Fruit fly (Drosophila melanogaster) whole organism, embryonic: ENCODE results near the gene Actn.

Source experiments
- Ada2b ChIP-seq: fragments of 200-800 bp; sonication (Bioruptor generic); IDR thresholded peaks from 2 replicates; pipeline ENCODE4 v1.3.6; 2022; ENCODE audit warnings: missing biosample characterization, missing genetic modification characterization
- Asciz ChIP-seq: fragments of 200-800 bp; sonication (Bioruptor generic); optimal IDR thresholded peaks from 2 replicates; lab custom pipeline; 2017; ENCODE audit warnings: missing biosample characterization, mild to moderate bottlenecking, missing genetic modification characterization, missing genetic modification reagents
- Atf-2 ChIP-seq: fragments of 200-800 bp; sonication (Bioruptor generic); optimal IDR thresholded peaks from 2 replicates; lab custom pipeline; 2016; ENCODE audit warnings: missing biosample characterization, missing genetic modification characterization
- Atf6 ChIP-seq: fragments of 200-800 bp; sonication (Bioruptor generic); IDR thresholded peaks from 2 replicates; pipeline ENCODE4 v1.3.6; 2022; ENCODE audit warnings: missing biosample characterization, missing genetic modification characterization
- CG10366 ChIP-seq: fragments of 200-800 bp; sonication (Bioruptor generic); IDR thresholded peaks from 2 replicates; pipeline ENCODE4 v1.3.6; 2022; ENCODE audit warnings: missing biosample characterization, missing genetic modification characterization
- CG10654 ChIP-seq: fragments of 200-800 bp; sonication (Bioruptor generic); optimal IDR thresholded peaks from 2 replicates; lab custom pipeline; 2016; ENCODE audit warnings: missing biosample characterization, missing genetic modification characterization
- CG10979 ChIP-seq: fragments of 200-800 bp; sonication (Bioruptor generic); optimal IDR thresholded peaks from 2 replicates; lab custom pipeline; 2018; ENCODE audit warnings: missing biosample characterization, mild to moderate bottlenecking, missing genetic modification characterization, moderate library complexity
- CG11093 ChIP-seq: fragments of 200-800 bp; sonication (Bioruptor generic); IDR thresholded peaks from 3 replicates; pipeline ENCODE4 v1.3.6; 2022; ENCODE audit warnings: missing biosample characterization, missing genetic modification characterization
- CG11504 ChIP-seq: fragments of 200-800 bp; sonication (Bioruptor generic); optimal IDR thresholded peaks from 3 replicates; lab custom pipeline; 2019; ENCODE audit warnings: missing biosample characterization, mild to moderate bottlenecking, missing genetic modification characterization, moderate library complexity
- CG12659 ChIP-seq: fragments of 200-800 bp; sonication (Bioruptor generic); optimal IDR thresholded peaks from 3 replicates; lab custom pipeline; 2017; ENCODE audit warnings: mild to moderate bottlenecking, missing biosample characterization, missing genetic modification reagents, missing genetic modification characterization
- CG12744 ChIP-seq: fragments of 200-800 bp; sonication (Bioruptor generic); optimal IDR thresholded peaks from 2 replicates; lab custom pipeline; 2016; ENCODE audit warnings: missing biosample characterization, missing genetic modification characterization
- CG14710 ChIP-seq: fragments of 200-800 bp; sonication (Bioruptor generic); optimal IDR thresholded peaks from 3 replicates; lab custom pipeline; 2019; ENCODE audit warnings: missing biosample characterization, mild to moderate bottlenecking, missing genetic modification characterization, moderate library complexity
- CG15269 ChIP-seq: fragments of 200-800 bp; sonication (Bioruptor generic); optimal IDR thresholded peaks from 2 replicates; lab custom pipeline; 2018; ENCODE audit warnings: missing biosample characterization, mild to moderate bottlenecking, missing genetic modification characterization, moderate library complexity
- CG1647 ChIP-seq: fragments of 200-800 bp; sonication (Bioruptor generic); optimal IDR thresholded peaks from 3 replicates; lab custom pipeline; 2016; ENCODE audit warnings: missing biosample characterization, missing genetic modification characterization
- CG16815 ChIP-seq: fragments of 200-800 bp; sonication (Bioruptor generic); optimal IDR thresholded peaks from 3 replicates; lab custom pipeline; 2017; ENCODE audit warnings: missing biosample characterization, mild to moderate bottlenecking, missing genetic modification characterization
- CG34422 ChIP-seq: fragments of 200-800 bp; sonication (Bioruptor generic); IDR thresholded peaks from 3 replicates; pipeline ENCODE4 v1.3.6; 2022; ENCODE audit warnings: missing biosample characterization, missing genetic modification characterization
- CG4404 ChIP-seq: fragments of 200-800 bp; sonication (Bioruptor generic); IDR thresholded peaks from 2 replicates; pipeline ENCODE4 v1.3.6; 2022; ENCODE audit warnings: missing biosample characterization, missing genetic modification characterization
- CG5953 ChIP-seq: fragments of 200-800 bp; sonication (Bioruptor generic); IDR thresholded peaks from 2 replicates; pipeline ENCODE4 v1.3.6; 2022; ENCODE audit warnings: missing biosample characterization, missing genetic modification characterization
- CG7357 ChIP-seq: fragments of 200-800 bp; sonication (Bioruptor generic); IDR thresholded peaks from 3 replicates; pipeline ENCODE4 v1.3.6; 2022; ENCODE audit warnings: missing biosample characterization, missing genetic modification characterization
- CG7963 ChIP-seq: fragments of 200-800 bp; sonication (Bioruptor generic); IDR thresholded peaks from 3 replicates; pipeline ENCODE4 v1.3.6; 2022; ENCODE audit warnings: missing biosample characterization, missing genetic modification characterization; ENCODE audit not compliant: partially characterized antibody
- CG9817 ChIP-seq: fragments of 200-800 bp; sonication (Bioruptor generic); optimal IDR thresholded peaks from 2 replicates; lab custom pipeline; 2018; ENCODE audit warnings: missing biosample characterization, mild to moderate bottlenecking, missing genetic modification characterization, moderate library complexity
- CG9876 ChIP-seq: fragments of 200-800 bp; sonication (Bioruptor generic); optimal IDR thresholded peaks from 2 replicates; lab custom pipeline; 2016; ENCODE audit warnings: missing biosample characterization, missing genetic modification characterization
- Dip3 ChIP-seq: fragments of 200-800 bp; sonication (Bioruptor generic); optimal IDR thresholded peaks from 3 replicates; lab custom pipeline; 2016; ENCODE audit warnings: missing biosample characterization, missing genetic modification characterization
- Eip74EF ChIP-seq, 2 experiments: fragments of 200-800 bp in 1 of 2; fragments of >200 bp in 1 of 2; sonication (Bioruptor generic) in 1 of 2; optimal IDR thresholded peaks; 2 replicates each; lab custom pipeline; 2017 to 2019; ENCODE audit warnings: missing biosample characterization in 2 of 2, missing genetic modification characterization in 2 of 2, mild to moderate bottlenecking in 1 of 2, moderate library complexity in 1 of 2
- Ets65A ChIP-seq: fragments of 200-800 bp; sonication (Bioruptor generic); peaks from one replicate; lab custom pipeline; 2016; ENCODE audit warnings: missing biosample characterization, missing genetic modification characterization
- Fer1 ChIP-seq: fragments of 200-800 bp; sonication (Bioruptor generic); optimal IDR thresholded peaks from 2 replicates; lab custom pipeline; 2017; ENCODE audit warnings: missing biosample characterization, mild to moderate bottlenecking, missing genetic modification characterization
- Hmr ChIP-seq: fragments of 200-800 bp; sonication (Bioruptor generic); optimal IDR thresholded peaks from 3 replicates; lab custom pipeline; 2017; ENCODE audit warnings: mild to moderate bottlenecking, missing biosample characterization, missing genetic modification reagents, missing genetic modification characterization
- Hr51 ChIP-seq, 2 experiments: fragments of 200-800 bp; sonication (Bioruptor generic); optimal IDR thresholded peaks; 2 replicates in 1 of 2; 3 replicates in 1 of 2; lab custom pipeline; 2016 to 2018; ENCODE audit warnings: missing biosample characterization in 2 of 2, missing genetic modification characterization in 2 of 2, mild to moderate bottlenecking in 1 of 2, moderate library complexity in 1 of 2
- Lim3 ChIP-seq: fragments of 200-800 bp; sonication (Bioruptor generic); IDR thresholded peaks from 2 replicates; pipeline ENCODE4 v1.3.6; 2022; ENCODE audit warnings: missing biosample characterization, missing genetic modification characterization
- Nf-YC ChIP-seq: fragments of 200-800 bp; optimal IDR thresholded peaks from 3 replicates; lab custom pipeline; 2019; ENCODE audit warnings: missing biosample characterization, mild to moderate bottlenecking, missing genetic modification characterization, moderate library complexity
- NfI ChIP-seq: fragments of 200-800 bp; sonication (Bioruptor generic); optimal IDR thresholded peaks from 3 replicates; lab custom pipeline; 2018; ENCODE audit warnings: missing biosample characterization, mild to moderate bottlenecking, missing genetic modification characterization, moderate library complexity
- Poxn ChIP-seq: fragments of 200-800 bp; sonication (Bioruptor generic); IDR thresholded peaks from 2 replicates; pipeline ENCODE4 v1.3.6; 2022; ENCODE audit warnings: missing biosample characterization, missing genetic modification characterization
- Sox102F ChIP-seq: fragments of 200-800 bp; sonication (Bioruptor generic); optimal IDR thresholded peaks from 2 replicates; lab custom pipeline; 2018; ENCODE audit warnings: missing biosample characterization, mild to moderate bottlenecking, missing genetic modification characterization, moderate library complexity
- Ssrp ChIP-seq: fragments of 200-800 bp; sonication (Bioruptor generic); optimal IDR thresholded peaks from 2 replicates; lab custom pipeline; 2018; ENCODE audit warnings: missing biosample characterization, mild to moderate bottlenecking, missing genetic modification characterization, moderate library complexity
- Stat92E ChIP-seq, 3 experiments: fragments of >200 bp in 2 of 3; fragments of 200-800 bp in 1 of 3; sonication (Bioruptor generic) in 1 of 3; optimal IDR thresholded peaks; 2 replicates each; lab custom pipeline; 2017 to 2019; ENCODE audit warnings: missing biosample characterization in 3 of 3, missing genetic modification characterization in 3 of 3, mild to moderate bottlenecking in 1 of 3, moderate library complexity in 1 of 3
- Xrp1 ChIP-seq: fragments of 200-800 bp; sonication (Bioruptor generic); IDR thresholded peaks from 2 replicates; pipeline ENCODE4 v1.3.6; 2022; ENCODE audit warnings: missing biosample characterization, missing genetic modification characterization
- ab ChIP-seq: fragments of 200-800 bp; sonication (Bioruptor generic); optimal IDR thresholded peaks from 2 replicates; lab custom pipeline; 2016; ENCODE audit warnings: missing biosample characterization, missing genetic modification characterization
- ase ChIP-seq: fragments of 200-800 bp; sonication (Bioruptor generic); IDR thresholded peaks from 3 replicates; pipeline ENCODE4 v1.3.6; 2022; ENCODE audit warnings: missing biosample characterization, missing genetic modification characterization
- bab2 ChIP-seq: fragments of 200-800 bp; sonication (Bioruptor generic); optimal IDR thresholded peaks from 2 replicates; lab custom pipeline; 2016; ENCODE audit warnings: missing biosample characterization, missing genetic modification characterization
- emc ChIP-seq: fragments of 200-800 bp; sonication (Bioruptor generic); optimal IDR thresholded peaks from 2 replicates; lab custom pipeline; 2016; ENCODE audit warnings: missing biosample characterization, missing genetic modification characterization
- ewg ChIP-seq: fragments of 200-800 bp; sonication (Bioruptor generic); optimal IDR thresholded peaks from 3 replicates; lab custom pipeline; 2017; ENCODE audit warnings: mild to moderate bottlenecking, missing biosample characterization, missing genetic modification reagents, missing genetic modification characterization
- p53 ChIP-seq: fragments of 200-800 bp; sonication (Bioruptor generic); optimal IDR thresholded peaks from 2 replicates; lab custom pipeline; 2016; ENCODE audit warnings: missing biosample characterization, missing genetic modification characterization
- scrt ChIP-seq: fragments of 200-800 bp; sonication (Bioruptor generic); optimal IDR thresholded peaks from 2 replicates; lab custom pipeline; 2018; ENCODE audit warnings: missing biosample characterization, mild to moderate bottlenecking, missing genetic modification characterization, moderate library complexity
- sima ChIP-seq: fragments of 200-800 bp; sonication (Bioruptor generic); optimal IDR thresholded peaks from 2 replicates; lab custom pipeline; 2016; ENCODE audit warnings: missing biosample characterization, missing genetic modification characterization
- so ChIP-seq: fragments of 200-800 bp; sonication (Bioruptor generic); IDR thresholded peaks from 3 replicates; pipeline ENCODE4 v1.3.6; 2022; ENCODE audit warnings: missing biosample characterization, missing genetic modification characterization
- tll ChIP-seq, 2 experiments: fragments of 200-800 bp in 1 of 2; fragments of >200 bp in 1 of 2; sonication (Bioruptor generic) in 1 of 2; optimal IDR thresholded peaks; 2 replicates each; lab custom pipeline; 2017 to 2019; ENCODE audit warnings: missing biosample characterization in 2 of 2, missing genetic modification characterization in 2 of 2, mild to moderate bottlenecking in 1 of 2, moderate library complexity in 1 of 2
- tna ChIP-seq: fragments of 200-800 bp; sonication (Bioruptor generic); IDR thresholded peaks from 2 replicates; pipeline ENCODE4 v1.3.6; 2022; ENCODE audit warnings: missing biosample characterization, missing genetic modification characterization; ENCODE audit not compliant: partially characterized antibody
- unpg ChIP-seq: fragments of 200-800 bp; sonication (Bioruptor generic); optimal IDR thresholded peaks from 3 replicates; lab custom pipeline; 2018; ENCODE audit warnings: missing biosample characterization, mild to moderate bottlenecking, missing genetic modification characterization, moderate library complexity
- vfl ChIP-seq: fragments of 200-800 bp; sonication (Bioruptor generic); optimal IDR thresholded peaks from 2 replicates; lab custom pipeline; 2016; ENCODE audit warnings: missing biosample characterization, missing genetic modification characterization

Gene Actn

DNA sequence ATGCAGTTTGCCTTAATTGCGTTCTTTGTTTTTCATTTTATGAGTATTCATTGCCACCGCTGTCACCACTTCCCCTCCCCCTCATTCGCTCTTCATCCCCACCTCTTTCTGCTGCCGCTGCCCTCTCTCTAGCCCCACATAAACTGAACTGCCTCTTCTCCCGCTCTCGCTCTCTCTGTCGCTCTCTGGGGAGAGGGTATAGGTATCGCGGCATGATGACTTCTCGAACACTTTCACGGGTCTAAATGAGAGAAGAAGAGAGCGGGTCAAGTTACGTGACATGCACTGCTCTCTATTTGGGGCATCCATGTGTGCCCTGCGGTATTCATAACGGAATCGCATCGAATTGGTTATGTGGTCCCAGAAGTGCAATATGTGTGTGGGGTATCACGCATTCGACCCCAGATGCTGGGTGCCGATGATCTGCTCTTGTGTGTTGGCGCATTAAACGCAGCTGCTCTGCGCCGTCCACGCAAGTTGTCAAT lies 41.6 kb upstream of the Actn start (continued):
- TF ChIP-seq tna (0 out of 2 replicates have a peak, but pooled peaks have one; percentile 27), CG12744 (peak; percentile 71), CG34422 (GFP tag; lab: Robert Waterston, UW) (peak; percentile 89), CG10654 (GFP tag; lab: Kevin White, UChicago) (peak; percentile 63), Nf-YC (peak; percentile 37), ab (GFP tag; lab: Kevin White, UChicago) (peak; percentile 45), Atf6 (peak; percentile 79), Poxn (GFP tag; lab: Robert Waterston, UW) (peak; percentile 38; the same call in 1 of the 2 replicates), Fer1 (peak; percentile 79), CG16815 (GFP tag; lab: Kevin White, UChicago) (peak; percentile 72), CG10366 (GFP tag; lab: Robert Waterston, UW) (peak; percentile 87), CG11504 (tag; lab: Kevin White, UChicago) (peak; percentile 79), CG5953 (peak; percentile 74), so (GFP tag; lab: Robert Waterston, UW) (peak; percentile 92), bab2 (peak; percentile 88), CG1647 (peak; percentile 66), CG10979 (peak; percentile 75), CG11093 (peak; percentile 74), scrt (GFP tag; lab: Kevin White, UChicago) (peak; percentile 48), Ets65A (GFP tag; lab: Kevin White, UChicago) (peak; percentile 97), Ssrp (tag; lab: Kevin White, UChicago) (peak; percentile 75), Hmr (GFP tag; lab: Kevin White, UChicago) (peak; percentile 77), Ada2b (GFP tag; lab: Robert Waterston, UW) (peak; percentile 77), Stat92E (GFP tag; optimal IDR thresholded peaks at IDR 0.05; lab: Kevin White, UChicago) (peak in 1 of 3 experiments; percentile 51), Eip74EF (GFP tag; optimal IDR thresholded peaks at IDR 0.05; lab: Kevin White, UChicago) (peak in 1 of 2 experiments; percentile 81), CG4404 (peak; percentile 67), ewg (GFP tag; lab: Kevin White, UChicago) (peak; percentile 59), CG14710 (tag; lab: Kevin White, UChicago) (peak; percentile 67), ase (GFP tag; lab: Robert Waterston, UW) (peak; percentile 77), NfI (peak; percentile 78), unpg (GFP tag; lab: Kevin White, UChicago) (peak; percentile 83), Sox102F (GFP tag; lab: Kevin White, UChicago) (peak; percentile 87), CG9876 (GFP tag; lab: Kevin White, UChicago) (peak; percentile 76), tll (GFP tag; optimal IDR thresholded peaks at IDR 0.05; lab: Kevin White, UChicago) (no peak), CG12659 (GFP tag; lab: Kevin White, UChicago) (peak; percentile 82), sima (GFP tag; lab: Kevin White, UChicago) (no peak), Lim3 (GFP tag; lab: Robert Waterston, UW) (peak; percentile 64), CG15269 (tag; lab: Kevin White, UChicago) (peak; percentile 84), Atf-2 (GFP tag; lab: Kevin White, UChicago) (peak; percentile 79), Hr51 (GFP tag; optimal IDR thresholded peaks at IDR 0.05; lab: Kevin White, UChicago) (peak; percentile 80 to 86), emc (GFP tag; lab: Kevin White, UChicago) (peak; percentile 29), Xrp1 (GFP tag; lab: Robert Waterston, UW) (peak; percentile 90), vfl (GFP tag; lab: Kevin White, UChicago) (peak; percentile 17), CG9817 (tag; lab: Kevin White, UChicago) (peak; percentile 48), CG7963 (no peak), p53 (GFP tag; lab: Kevin White, UChicago) (peak; percentile 22), CG7357 (GFP tag; lab: Robert Waterston, UW) (peak; percentile 76), Dip3 (GFP tag; lab: Kevin White, UChicago) (peak; percentile 60), Asciz (peak; percentile 48)
